Fruit fly (Drosophila melanogaster) whole organism, pupa: ENCODE data around the gene CG6015.
A peak's percentile ranks its signal among the peaks of the same experiment; 100 is the strongest.

ENCODE experiments used
- CG14655 ChIP-seq: fragments of 200-800 bp; sonication (Bioruptor generic); optimal IDR thresholded peaks from 3 replicates; lab custom pipeline; 2017; ENCODE audit warnings: mild to moderate bottlenecking, missing biosample characterization, missing genetic modification reagents, missing genetic modification characterization
- D1 ChIP-seq: fragments of 200-800 bp; sonication (Bioruptor generic); optimal IDR thresholded peaks from 2 replicates; lab custom pipeline; 2018; ENCODE audit warnings: missing biosample characterization, mild to moderate bottlenecking, missing genetic modification characterization, moderate library complexity
- EcR ChIP-seq: fragments of 200-800 bp; sonication (Bioruptor generic); optimal IDR thresholded peaks from 3 replicates; lab custom pipeline; 2019; ENCODE audit warnings: missing biosample characterization, missing genetic modification characterization, mild to moderate bottlenecking, moderate library complexity, missing genetic modification reagents
- fd96Ca ChIP-seq: fragments of 200-800 bp; sonication (Bioruptor generic); IDR thresholded peaks from 3 replicates; pipeline ENCODE4 v1.3.6; 2022; ENCODE audit warnings: missing biosample characterization, missing genetic modification characterization

dm6 chr3R:22043748-22044402, 9.8 kb upstream of the CG6015 start:
- peak; percentile 97 for TF ChIP-seq EcR (GFP tag; lab: Kevin White, UChicago)
- TF ChIP-seq D1 (tag; lab: Kevin White, UChicago), result peak; percentile 19
- 0 out of 3 replicates have a peak, but pooled peaks have one; percentile 7 for TF ChIP-seq fd96Ca (GFP tag; lab: Robert Waterston, UW)
- no peak for TF ChIP-seq CG14655 (GFP tag; lab: Kevin White, UChicago)
